Fruit fly (Drosophila melanogaster) whole organism, embryonic: Measurements from ENCODE around the gene CG32087.

Source experiments
- Ada2b ChIP-seq: fragments of 200-800 bp; sonication (Bioruptor generic); IDR thresholded peaks from 2 replicates; pipeline ENCODE4 v1.3.6; 2022; ENCODE audit warnings: missing biosample characterization, missing genetic modification characterization
- Bgb ChIP-seq: fragments of 200-800 bp; sonication (Bioruptor generic); IDR thresholded peaks from 2 replicates; pipeline ENCODE4 v1.3.6; 2022; ENCODE audit warnings: missing biosample characterization, missing genetic modification characterization; ENCODE audit not compliant: partially characterized antibody
- CG11085 ChIP-seq: fragments of 200-800 bp; sonication (Bioruptor generic); IDR thresholded peaks from 2 replicates; pipeline ENCODE4 v1.3.6; 2022; ENCODE audit warnings: missing biosample characterization, missing genetic modification characterization
- CG11456 ChIP-seq: fragments of 200-800 bp; sonication (Bioruptor generic); IDR thresholded peaks from 3 replicates; pipeline ENCODE4 v1.3.6; 2022; ENCODE audit warnings: missing biosample characterization, missing genetic modification characterization
- CG12236 ChIP-seq: fragments of 200-800 bp; sonication (Bioruptor generic); optimal IDR thresholded peaks from 2 replicates; lab custom pipeline; 2016; ENCODE audit warnings: missing biosample characterization, missing genetic modification characterization
- CG12391 ChIP-seq: fragments of 200-800 bp; sonication (Bioruptor generic); optimal IDR thresholded peaks from 3 replicates; lab custom pipeline; 2018; ENCODE audit warnings: missing biosample characterization, mild to moderate bottlenecking, missing genetic modification characterization, moderate library complexity
- CG12942 ChIP-seq: fragments of 200-800 bp; sonication (Bioruptor generic); optimal IDR thresholded peaks from 3 replicates; lab custom pipeline; 2016; ENCODE audit warnings: missing biosample characterization, missing genetic modification characterization
- CG13296 ChIP-seq: fragments of 200-800 bp; sonication (Bioruptor generic); optimal IDR thresholded peaks from 3 replicates; lab custom pipeline; 2018; ENCODE audit warnings: missing biosample characterization, mild to moderate bottlenecking, missing genetic modification characterization
- CG13424 ChIP-seq: fragments of 200-800 bp; sonication (Bioruptor generic); optimal IDR thresholded peaks from 2 replicates; lab custom pipeline; 2019; ENCODE audit warnings: missing biosample characterization, mild to moderate bottlenecking, missing genetic modification characterization, moderate library complexity
- CG1529 ChIP-seq: fragments of 200-800 bp; sonication (Bioruptor generic); optimal IDR thresholded peaks from 3 replicates; lab custom pipeline; 2018; ENCODE audit warnings: missing biosample characterization, missing genetic modification characterization
- CG15696 ChIP-seq: fragments of 200-800 bp; sonication (Bioruptor generic); optimal IDR thresholded peaks from 2 replicates; lab custom pipeline; 2019; ENCODE audit warnings: missing biosample characterization, mild to moderate bottlenecking, missing genetic modification characterization, moderate library complexity
- CG16813 ChIP-seq: fragments of 200-800 bp; sonication (Bioruptor generic); IDR thresholded peaks from 3 replicates; pipeline ENCODE4 v1.3.6; 2022; ENCODE audit warnings: missing biosample characterization, missing genetic modification characterization; ENCODE audit not compliant: partially characterized antibody
- CG2875 ChIP-seq: fragments of 200-800 bp; sonication (Bioruptor generic); optimal IDR thresholded peaks from 2 replicates; lab custom pipeline; 2017; ENCODE audit warnings: missing biosample characterization, mild to moderate bottlenecking, missing genetic modification characterization, missing genetic modification reagents
- CG2889 ChIP-seq: fragments of 200-800 bp; sonication (Bioruptor generic); IDR thresholded peaks from 3 replicates; pipeline ENCODE4 v1.3.6; 2022; ENCODE audit warnings: missing biosample characterization, missing genetic modification characterization
- CG30431 ChIP-seq: fragments of 200-800 bp; sonication (Bioruptor generic); optimal IDR thresholded peaks from 2 replicates; lab custom pipeline; 2017; ENCODE audit warnings: missing biosample characterization, missing genetic modification characterization
- CG3065 ChIP-seq: fragments of 200-800 bp; sonication (Bioruptor generic); optimal IDR thresholded peaks from 2 replicates; lab custom pipeline; 2016; ENCODE audit warnings: missing biosample characterization, missing genetic modification characterization
- CG4854 ChIP-seq: fragments of 200-800 bp; sonication (Bioruptor generic); optimal IDR thresholded peaks from 2 replicates; lab custom pipeline; 2016; ENCODE audit warnings: missing biosample characterization, missing genetic modification characterization, inconsistent platforms
- CG6765 ChIP-seq: fragments of 200-800 bp; sonication (Bioruptor generic); optimal IDR thresholded peaks from 3 replicates; lab custom pipeline; 2017; ENCODE audit warnings: missing biosample characterization, mild to moderate bottlenecking, missing genetic modification characterization
- CG7357 ChIP-seq: fragments of 200-800 bp; sonication (Bioruptor generic); IDR thresholded peaks from 3 replicates; pipeline ENCODE4 v1.3.6; 2022; ENCODE audit warnings: missing biosample characterization, missing genetic modification characterization
- CG7987 ChIP-seq: fragments of 200-800 bp; sonication (Bioruptor generic); optimal IDR thresholded peaks from 2 replicates; lab custom pipeline; 2018; ENCODE audit warnings: missing biosample characterization, mild to moderate bottlenecking, missing genetic modification characterization, moderate library complexity
- CG9797 ChIP-seq: fragments of 200-800 bp; sonication (Bioruptor generic); optimal IDR thresholded peaks from 3 replicates; lab custom pipeline; 2018; ENCODE audit warnings: missing biosample characterization, mild to moderate bottlenecking, missing genetic modification characterization
- Dbx ChIP-seq: fragments of 200-800 bp; sonication (Bioruptor generic); IDR thresholded peaks from 3 replicates; pipeline ENCODE4 v1.3.6; 2022; ENCODE audit warnings: missing biosample characterization, missing genetic modification characterization
- E2f1 ChIP-seq: fragments of 200-800 bp; sonication (Bioruptor generic); IDR thresholded peaks from 2 replicates; pipeline ENCODE4 v1.3.6; 2022; ENCODE audit warnings: missing biosample characterization, missing genetic modification characterization
- GATAe ChIP-seq: fragments of 200-800 bp; sonication (Bioruptor generic); conservative IDR thresholded peaks from 2 replicates; pipeline ENCODE4 v1.3.6; 2022; ENCODE audit warnings: missing biosample characterization, missing genetic modification characterization
- HLH3B ChIP-seq: fragments of 200-800 bp; sonication (Bioruptor generic); IDR thresholded peaks from 2 replicates; pipeline ENCODE4 v1.3.6; 2022; ENCODE audit warnings: missing biosample characterization, missing genetic modification characterization
- HLH54F ChIP-seq: fragments of 200-800 bp; sonication (Bioruptor generic); optimal IDR thresholded peaks from 3 replicates; lab custom pipeline; 2016; ENCODE audit warnings: missing biosample characterization, missing genetic modification characterization
- HmgZ ChIP-seq: fragments of 200-800 bp; sonication (Bioruptor generic); optimal IDR thresholded peaks from 2 replicates; lab custom pipeline; 2018; ENCODE audit warnings: missing biosample characterization, mild to moderate bottlenecking, missing genetic modification characterization
- MBD-R2 ChIP-seq: fragments of 200-800 bp; sonication (Bioruptor generic); IDR thresholded peaks from 2 replicates; pipeline ENCODE4 v1.3.6; 2022; ENCODE audit warnings: missing biosample characterization, missing genetic modification characterization
- NC2α ChIP-seq: fragments of 200-800 bp; sonication (Bioruptor generic); optimal IDR thresholded peaks from 2 replicates; lab custom pipeline; 2016; ENCODE audit warnings: missing biosample characterization, missing genetic modification characterization
- Spps ChIP-seq: fragments of 200-800 bp; sonication (Bioruptor generic); optimal IDR thresholded peaks from 2 replicates; lab custom pipeline; 2018; ENCODE audit warnings: missing biosample characterization, mild to moderate bottlenecking, missing genetic modification characterization
- TFAM ChIP-seq: fragments of 200-800 bp; sonication (Bioruptor generic); optimal IDR thresholded peaks from 2 replicates; lab custom pipeline; 2017; ENCODE audit warnings: missing biosample characterization, missing genetic modification characterization, inconsistent platforms
- Xbp1 ChIP-seq: fragments of 200-800 bp; sonication (Bioruptor generic); optimal IDR thresholded peaks from 3 replicates; lab custom pipeline; 2016; ENCODE audit warnings: missing biosample characterization, mild to moderate bottlenecking, missing genetic modification characterization
- ase ChIP-seq: fragments of 200-800 bp; sonication (Bioruptor generic); IDR thresholded peaks from 3 replicates; pipeline ENCODE4 v1.3.6; 2022; ENCODE audit warnings: missing biosample characterization, missing genetic modification characterization
- btn ChIP-seq: fragments of 200-800 bp; sonication (Bioruptor generic); optimal IDR thresholded peaks from 2 replicates; lab custom pipeline; 2016; ENCODE audit warnings: missing biosample characterization, missing genetic modification characterization
- da ChIP-seq: fragments of 200-800 bp; sonication (Bioruptor generic); optimal IDR thresholded peaks from 2 replicates; lab custom pipeline; 2016; ENCODE audit warnings: missing biosample characterization, missing genetic modification characterization
- fd64A ChIP-seq: fragments of 200-800 bp; sonication (Bioruptor generic); optimal IDR thresholded peaks from 3 replicates; lab custom pipeline; 2018; ENCODE audit warnings: missing biosample characterization, mild to moderate bottlenecking, missing genetic modification characterization
- her ChIP-seq: fragments of 200-800 bp; sonication (Bioruptor generic); optimal IDR thresholded peaks from 2 replicates; lab custom pipeline; 2016; ENCODE audit warnings: missing biosample characterization, missing genetic modification characterization
- hkb ChIP-seq, 2 experiments: fragments of 200-800 bp in 1 of 2; fragments of >200 bp in 1 of 2; sonication (Bioruptor generic) in 1 of 2; IDR thresholded peaks in 1 of 2; optimal IDR thresholded peaks in 1 of 2; 2 replicates each; pipeline versions ENCODE4 v1.3.6 to Lab custom; 2017 to 2022; ENCODE audit warnings: missing biosample characterization in 1 of 2, missing genetic modification characterization in 1 of 2
- insv ChIP-seq, 2 experiments: fragments of 200-800 bp; sonication (Bioruptor generic); optimal IDR thresholded peaks; 3 replicates each; lab custom pipeline; 2016 to 2018; ENCODE audit warnings: missing biosample characterization in 2 of 2, missing genetic modification characterization in 2 of 2
- kah ChIP-seq: fragments of 200-800 bp; sonication (Bioruptor generic); optimal IDR thresholded peaks from 2 replicates; lab custom pipeline; 2018; ENCODE audit warnings: missing biosample characterization, mild to moderate bottlenecking, missing genetic modification characterization
- kay ChIP-seq: fragments of 200-800 bp; sonication (Bioruptor generic); optimal IDR thresholded peaks from 2 replicates; lab custom pipeline; 2016; ENCODE audit warnings: missing biosample characterization, missing genetic modification characterization
- lmd ChIP-seq: fragments of 200-800 bp; sonication (Bioruptor generic); IDR thresholded peaks from 2 replicates; pipeline ENCODE4 v1.3.6; 2022; ENCODE audit warnings: missing biosample characterization, missing genetic modification characterization
- nom ChIP-seq: fragments of 200-800 bp; sonication (Bioruptor generic); optimal IDR thresholded peaks from 2 replicates; lab custom pipeline; 2017; ENCODE audit warnings: missing biosample characterization, missing genetic modification characterization, mild to moderate bottlenecking, moderate library complexity, missing genetic modification reagents
- peb ChIP-seq: fragments of 200-800 bp; sonication (Bioruptor generic); IDR thresholded peaks from 2 replicates; pipeline ENCODE4 v1.3.6; 2022; ENCODE audit warnings: missing biosample characterization, missing genetic modification characterization
- prd ChIP-seq, 3 experiments: fragments of >200 bp in 2 of 3; fragments of 200-800 bp in 1 of 3; sonication (Bioruptor generic) in 1 of 3; optimal IDR thresholded peaks in 2 of 3; IDR thresholded peaks in 1 of 3; 2 replicates in 2 of 3; 3 replicates in 1 of 3; pipeline versions ENCODE4 v1.3.6 to Lab custom; 2017 to 2022; ENCODE audit warnings: missing biosample characterization in 1 of 3, missing genetic modification characterization in 1 of 3
- run ChIP-seq: fragments of 200-800 bp; sonication (Bioruptor generic); optimal IDR thresholded peaks from 3 replicates; lab custom pipeline; 2018; ENCODE audit warnings: missing biosample characterization, mild to moderate bottlenecking, missing genetic modification characterization
- shn ChIP-seq: fragments of 200-800 bp; sonication (Bioruptor generic); optimal IDR thresholded peaks from 3 replicates; lab custom pipeline; 2016; ENCODE audit warnings: missing biosample characterization, missing genetic modification characterization
- sima ChIP-seq: fragments of 200-800 bp; sonication (Bioruptor generic); optimal IDR thresholded peaks from 2 replicates; lab custom pipeline; 2016; ENCODE audit warnings: missing biosample characterization, missing genetic modification characterization
- vfl ChIP-seq: fragments of 200-800 bp; sonication (Bioruptor generic); optimal IDR thresholded peaks from 2 replicates; lab custom pipeline; 2016; ENCODE audit warnings: missing biosample characterization, missing genetic modification characterization

CG32087 gene

DNA sequence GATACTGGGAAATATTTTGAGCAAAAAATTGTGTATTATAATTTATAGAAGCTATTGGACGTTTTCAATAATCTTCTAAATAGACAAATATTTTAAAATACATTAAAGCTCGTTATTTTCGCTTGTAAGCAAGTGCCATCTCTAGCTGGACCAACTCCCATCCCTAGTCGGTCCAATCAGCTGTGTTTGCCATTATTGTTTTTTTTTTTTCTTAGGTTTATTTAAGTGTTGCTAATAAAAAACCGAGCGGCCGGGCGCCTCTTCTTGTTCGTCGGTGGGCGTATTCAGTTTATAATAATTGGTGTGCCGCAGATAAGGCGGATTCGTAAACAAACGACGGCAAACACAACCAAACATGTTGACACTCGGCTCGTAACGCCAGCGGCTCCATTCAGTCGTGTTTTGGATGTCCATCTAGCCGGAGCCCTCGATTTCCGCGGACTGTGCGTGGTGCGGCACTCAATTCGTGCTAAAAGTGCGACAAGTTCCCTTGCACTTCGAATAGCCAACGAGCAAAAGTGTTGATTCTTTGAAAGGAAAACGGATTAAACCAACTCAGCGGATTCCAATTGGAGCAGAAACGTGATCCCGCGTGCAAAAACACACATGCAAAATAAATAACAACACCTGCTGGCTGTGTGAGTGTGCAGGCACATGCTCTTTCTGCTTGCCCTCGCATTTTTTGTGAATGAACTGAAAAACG is 48.0 kb upstream of the CG32087 start, which contains the start of gene Sugb (continued):
- TF ChIP-seq CG7987 (peak; percentile 66), E2f1 (GFP tag; lab: Robert Waterston, UW) (peak; percentile 41; the same call in 1 of the 2 replicates), CG11456 (GFP tag; lab: Robert Waterston, UW) (no peak), CG2889 (GFP tag; lab: Robert Waterston, UW) (no peak), HLH54F (peak; percentile 58), hkb (optimal IDR thresholded peaks at IDR 0.05; lab: Kevin White, UChicago) (no peak), hkb (GFP tag; IDR thresholded peaks at IDR 0.05; lab: Robert Waterston, UW) (peak; percentile 54), vfl (GFP tag; lab: Kevin White, UChicago) (peak; percentile 15), sima (GFP tag; lab: Kevin White, UChicago) (no peak), CG12236 (GFP tag; lab: Kevin White, UChicago) (no peak), insv (GFP tag; optimal IDR thresholded peaks at IDR 0.05; lab: Kevin White, UChicago) (peak in 1 of 2 experiments; percentile 74), lmd (peak; percentile 70; the same call in 1 of the 2 replicates), CG30431 (GFP tag; lab: Kevin White, UChicago) (no peak), Bgb (GFP tag; lab: Robert Waterston, UW) (peak; percentile 30; the same call in 1 of the 2 replicates), prd (optimal IDR thresholded peaks at IDR 0.05; lab: Kevin White, UChicago) (no peak), prd (GFP tag; IDR thresholded peaks at IDR 0.05; lab: Robert Waterston, UW) (peak; percentile 70), btn (GFP tag; lab: Kevin White, UChicago) (no peak), da (GFP tag; lab: Kevin White, UChicago) (no peak), CG12942 (GFP tag; lab: Kevin White, UChicago) (peak; percentile 16), CG6765 (GFP tag; lab: Kevin White, UChicago) (peak; percentile 63), Dbx (no peak), CG4854 (GFP tag; lab: Kevin White, UChicago) (no peak), CG9797 (GFP tag; lab: Kevin White, UChicago) (no peak), kay (GFP tag; lab: Kevin White, UChicago) (peak; percentile 45), peb (GFP tag; lab: Robert Waterston, UW) (no peak), CG12391 (tag; lab: Kevin White, UChicago) (peak; percentile 69), fd64A (GFP tag; lab: Kevin White, UChicago) (no peak), GATAe (GFP tag; lab: Robert Waterston, UW) (no peak; the same call in 1 of the 2 replicates), CG11085 (GFP tag; lab: Robert Waterston, UW) (peak; percentile 14; the same call in 1 of the 2 replicates), HLH3B (GFP tag; lab: Robert Waterston, UW) (peak; percentile 62), shn (GFP tag; lab: Kevin White, UChicago) (no peak), her (GFP tag; lab: Kevin White, UChicago) (no peak), nom (GFP tag; lab: Kevin White, UChicago) (peak; percentile 58), TFAM (no peak), CG2875 (GFP tag; lab: Kevin White, UChicago) (no peak), CG16813 (GFP tag; lab: Robert Waterston, UW) (peak; percentile 52), Xbp1 (peak; percentile 68), Ada2b (no peak; the same call in 1 of the 2 replicates), ase (GFP tag; lab: Robert Waterston, UW) (no peak), kah (GFP tag; lab: Kevin White, UChicago) (no peak), HmgZ (peak; percentile 63), run (tag; lab: Kevin White, UChicago) (peak; percentile 26), CG7357 (GFP tag; lab: Robert Waterston, UW) (no peak; the same call in 2 of the 3 replicates), CG3065 (no peak), MBD-R2 (GFP tag; lab: Robert Waterston, UW) (peak; percentile 83), CG1529 (no peak), NC2α (no peak), CG13424 (tag; lab: Kevin White, UChicago) (peak; percentile 72), Spps (tag; lab: Kevin White, UChicago) (no peak), CG15696 (tag; lab: Kevin White, UChicago) (peak; percentile 43), CG13296 (GFP tag; lab: Kevin White, UChicago) (peak; percentile 61)
